Worm (Caenorhabditis elegans) whole organism, L1 larva: ENCODE data around the gene nish-1.

Experiments
- ama-1 ChIP-seq: fragments of 150-350 bp; optimal IDR thresholded peaks from 2 replicates; lab custom pipeline; 2014
- ceh-63 ChIP-seq: fragments of 200-800 bp; sonication (Bioruptor generic); optimal IDR thresholded peaks from 2 replicates; lab custom pipeline; 2018; ENCODE audit warnings: mild to moderate bottlenecking, missing genetic modification characterization, missing compliant biosample characterization
- mdl-1 ChIP-seq, 2 experiments: fragments of 150-350 bp; optimal IDR thresholded peaks; 2 replicates each; lab custom pipeline; 2014 to 2017; ENCODE audit warnings: missing biosample characterization in 2 of 2, missing genetic modification characterization in 2 of 2, inconsistent platforms in 1 of 2
- nhr-19 ChIP-seq: fragments of 200-800 bp; sonication (Bioruptor generic); conservative IDR thresholded peaks from 2 replicates; pipeline ENCODE4 v1.3.6; 2022; ENCODE audit warnings: missing genetic modification characterization, missing compliant biosample characterization

DNA sequence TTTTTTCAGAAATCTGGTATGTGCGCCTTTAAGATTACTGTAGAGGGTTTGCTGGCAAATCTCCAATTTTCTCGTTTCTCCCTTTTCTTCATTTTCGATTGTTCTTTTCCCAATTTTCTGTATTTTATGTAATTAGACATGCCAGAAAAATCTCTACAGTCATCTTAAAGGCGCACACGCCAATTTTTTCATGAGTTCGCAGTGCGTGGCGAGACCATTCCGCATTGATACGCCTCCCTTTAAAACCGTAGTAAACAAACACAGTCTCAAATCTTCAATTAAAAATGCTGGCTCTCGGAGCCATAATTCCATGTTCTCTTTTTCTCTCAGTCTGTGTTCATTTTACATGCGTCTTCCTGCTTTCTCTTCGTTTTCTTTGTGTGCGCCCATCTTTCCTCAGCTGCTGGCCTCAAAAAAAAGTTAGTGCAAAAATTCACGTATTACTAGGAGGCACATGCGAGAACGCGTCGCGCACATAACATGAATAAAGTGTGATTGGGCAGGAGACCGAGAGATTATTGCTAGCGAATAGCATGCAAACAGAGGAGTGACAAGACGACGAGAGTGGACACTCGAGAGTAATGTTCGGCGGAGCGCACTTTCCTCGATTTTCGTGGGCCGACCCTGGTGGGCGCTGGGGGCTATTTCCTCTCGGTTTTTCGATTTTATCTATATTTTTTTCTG is 54.9 kb downstream of the nish-1 start:
- TF ChIP-seq ama-1 (lab: Kevin White, UChicago), result no peak
- TF ChIP-seq nhr-19 (GFP tag; lab: Robert Waterston, UW), result peak; percentile 82
- TF ChIP-seq ceh-63, result no peak
- peak in 1 of 2 experiments; percentile 93 for TF ChIP-seq mdl-1 (tag; optimal IDR thresholded peaks at IDR 0.05; lab: Kevin White, UChicago)
